Fruit fly (Drosophila melanogaster) whole organism, embryonic: Measurements from ENCODE around the gene CG14691.

ENCODE experiments used
- BEAF-32 ChIP-seq: fragments of 200-800 bp; sonication (Bioruptor generic); optimal IDR thresholded peaks from 3 replicates; lab custom pipeline; 2017; ENCODE audit warnings: missing biosample characterization, missing genetic modification characterization, mild to moderate bottlenecking, moderate library complexity, missing genetic modification reagents
- C15 ChIP-seq: fragments of 200-800 bp; sonication (Bioruptor generic); IDR thresholded peaks from 3 replicates; pipeline ENCODE4 v1.3.6; 2022; ENCODE audit warnings: missing biosample characterization, missing genetic modification characterization
- CG10959 ChIP-seq: fragments of 200-800 bp; sonication (Bioruptor generic); IDR thresholded peaks from 2 replicates; pipeline ENCODE4 v1.3.6; 2022; ENCODE audit warnings: missing biosample characterization, missing genetic modification characterization
- CG11696 ChIP-seq: fragments of 200-800 bp; sonication (Bioruptor generic); IDR thresholded peaks from 2 replicates; pipeline ENCODE4 v1.3.6; 2022; ENCODE audit warnings: missing biosample characterization, missing genetic modification characterization
- CG13287 ChIP-seq: fragments of 200-800 bp; sonication (Bioruptor generic); IDR thresholded peaks from 2 replicates; pipeline ENCODE4 v1.3.6; 2022; ENCODE audit warnings: missing biosample characterization, missing genetic modification characterization; ENCODE audit not compliant: partially characterized antibody
- CG14860 ChIP-seq: fragments of 200-800 bp; sonication (Bioruptor generic); IDR thresholded peaks from 3 replicates; pipeline ENCODE4 v1.3.6; 2022; ENCODE audit warnings: missing biosample characterization, missing genetic modification characterization; ENCODE audit not compliant: partially characterized antibody
- CG1602 ChIP-seq: fragments of 200-800 bp; sonication (Bioruptor generic); optimal IDR thresholded peaks from 3 replicates; lab custom pipeline; 2016; ENCODE audit warnings: missing biosample characterization, missing genetic modification characterization
- CG16813 ChIP-seq: fragments of 200-800 bp; sonication (Bioruptor generic); IDR thresholded peaks from 3 replicates; pipeline ENCODE4 v1.3.6; 2022; ENCODE audit warnings: missing biosample characterization, missing genetic modification characterization; ENCODE audit not compliant: partially characterized antibody
- CG17186 ChIP-seq: fragments of 200-800 bp; sonication (Bioruptor generic); optimal IDR thresholded peaks from 3 replicates; lab custom pipeline; 2017; ENCODE audit warnings: missing biosample characterization, missing genetic modification reagents, missing genetic modification characterization
- CG1832 ChIP-seq: fragments of 200-800 bp; sonication (Bioruptor generic); optimal IDR thresholded peaks from 2 replicates; lab custom pipeline; 2017; ENCODE audit warnings: missing biosample characterization, mild to moderate bottlenecking, missing genetic modification characterization, inconsistent platforms
- CG2129 ChIP-seq: fragments of 200-800 bp; sonication (Bioruptor generic); IDR thresholded peaks from 2 replicates; pipeline ENCODE4 v1.3.6; 2022; ENCODE audit warnings: missing biosample characterization, missing genetic modification characterization; ENCODE audit not compliant: partially characterized antibody
- CG2202 ChIP-seq: fragments of 200-800 bp; sonication (Bioruptor generic); optimal IDR thresholded peaks from 2 replicates; lab custom pipeline; 2018; ENCODE audit warnings: missing biosample characterization, mild to moderate bottlenecking, missing genetic modification characterization
- CG34422 ChIP-seq: fragments of 200-800 bp; sonication (Bioruptor generic); IDR thresholded peaks from 3 replicates; pipeline ENCODE4 v1.3.6; 2022; ENCODE audit warnings: missing biosample characterization, missing genetic modification characterization
- CG3995 ChIP-seq: fragments of 200-800 bp; sonication (Bioruptor generic); optimal IDR thresholded peaks from 3 replicates; lab custom pipeline; 2016; ENCODE audit warnings: missing biosample characterization, missing genetic modification characterization
- CG4617 ChIP-seq: fragments of 200-800 bp; sonication (Bioruptor generic); optimal IDR thresholded peaks from 3 replicates; lab custom pipeline; 2016; ENCODE audit warnings: missing biosample characterization, missing genetic modification characterization, borderline replicate concordance
- CG6254 ChIP-seq: fragments of 200-800 bp; sonication (Bioruptor generic); optimal IDR thresholded peaks from 3 replicates; lab custom pipeline; 2017; ENCODE audit warnings: mild to moderate bottlenecking, missing biosample characterization, missing genetic modification reagents, missing genetic modification characterization
- CG6791 ChIP-seq: fragments of 200-800 bp; sonication (Bioruptor generic); IDR thresholded peaks from 3 replicates; pipeline ENCODE4 v1.3.6; 2022; ENCODE audit warnings: missing biosample characterization, missing genetic modification characterization; ENCODE audit not compliant: partially characterized antibody
- Doc3 ChIP-seq: fragments of 200-800 bp; sonication (Bioruptor generic); IDR thresholded peaks from 3 replicates; pipeline ENCODE4 v1.3.6; 2022; ENCODE audit warnings: missing biosample characterization, missing genetic modification characterization; ENCODE audit not compliant: partially characterized antibody
- Dp ChIP-seq: fragments of 200-800 bp; sonication (Bioruptor generic); optimal IDR thresholded peaks from 2 replicates; lab custom pipeline; 2018; ENCODE audit warnings: missing biosample characterization, mild to moderate bottlenecking, missing genetic modification characterization, moderate library complexity
- E2f2 ChIP-seq: fragments of 200-800 bp; sonication (Bioruptor generic); IDR thresholded peaks from 2 replicates; pipeline ENCODE4 v1.3.6; 2022; ENCODE audit warnings: missing biosample characterization, missing genetic modification characterization
- Ets97D ChIP-seq: fragments of 200-800 bp; sonication (Bioruptor generic); optimal IDR thresholded peaks from 3 replicates; lab custom pipeline; 2016; ENCODE audit warnings: missing biosample characterization, missing genetic modification characterization
- HHEX ChIP-seq: fragments of 200-800 bp; sonication (Bioruptor generic); optimal IDR thresholded peaks from 3 replicates; lab custom pipeline; 2017; ENCODE audit warnings: missing biosample characterization, mild to moderate bottlenecking, missing genetic modification characterization, missing genetic modification reagents
- HLH4C ChIP-seq: fragments of 200-800 bp; sonication (Bioruptor generic); IDR thresholded peaks from 3 replicates; pipeline ENCODE4 v1.3.6; 2022; ENCODE audit warnings: missing biosample characterization, missing genetic modification characterization; ENCODE audit not compliant: partially characterized antibody
- Lhr ChIP-seq: fragments of 200-800 bp; sonication (Bioruptor generic); optimal IDR thresholded peaks from 3 replicates; lab custom pipeline; 2017; ENCODE audit warnings: mild to moderate bottlenecking, missing biosample characterization, missing genetic modification reagents, missing genetic modification characterization
- Pdp1 ChIP-seq, 2 experiments: fragments of 200-800 bp; sonication (Bioruptor generic); optimal IDR thresholded peaks; 3 replicates each; lab custom pipeline; 2016; ENCODE audit warnings: missing biosample characterization in 2 of 2, missing genetic modification characterization in 2 of 2, mild to moderate bottlenecking in 1 of 2, moderate library complexity in 1 of 2
- Rx ChIP-seq: fragments of 200-800 bp; sonication (Bioruptor generic); IDR thresholded peaks from 2 replicates; pipeline ENCODE4 v1.3.6; 2022; ENCODE audit warnings: missing biosample characterization, missing genetic modification characterization
- Sin3A ChIP-seq: fragments of >200 bp; optimal IDR thresholded peaks from 2 replicates; lab custom pipeline; 2018
- ase ChIP-seq: fragments of 200-800 bp; sonication (Bioruptor generic); IDR thresholded peaks from 3 replicates; pipeline ENCODE4 v1.3.6; 2022; ENCODE audit warnings: missing biosample characterization, missing genetic modification characterization
- ato ChIP-seq: fragments of 200-800 bp; sonication (Bioruptor generic); IDR thresholded peaks from 2 replicates; pipeline ENCODE4 v1.3.6; 2022; ENCODE audit warnings: missing biosample characterization, missing genetic modification characterization; ENCODE audit not compliant: partially characterized antibody
- bbx ChIP-seq: fragments of 200-800 bp; sonication (Bioruptor generic); IDR thresholded peaks from 2 replicates; pipeline ENCODE4 v1.3.6; 2022; ENCODE audit warnings: missing biosample characterization, missing genetic modification characterization; ENCODE audit not compliant: partially characterized antibody
- bowl ChIP-seq: fragments of 200-800 bp; sonication (Bioruptor generic); IDR thresholded peaks from 2 replicates; pipeline ENCODE4 v1.3.6; 2022; ENCODE audit warnings: missing biosample characterization, missing genetic modification characterization
- chif ChIP-seq, 2 experiments: fragments of 200-800 bp; sonication (Bioruptor generic); optimal IDR thresholded peaks; 3 replicates each; lab custom pipeline; 2016; ENCODE audit warnings: missing biosample characterization in 2 of 2, missing genetic modification characterization in 2 of 2
- chinmo ChIP-seq: fragments of 200-800 bp; sonication (Bioruptor generic); IDR thresholded peaks from 4 replicates; pipeline ENCODE4 v1.3.6; 2022; ENCODE audit warnings: missing biosample characterization, missing genetic modification characterization; ENCODE audit not compliant: partially characterized antibody
- chn ChIP-seq: fragments of 200-800 bp; sonication (Bioruptor generic); optimal IDR thresholded peaks from 2 replicates; lab custom pipeline; 2016; ENCODE audit warnings: missing biosample characterization, missing genetic modification characterization
- fd64A ChIP-seq: fragments of 200-800 bp; sonication (Bioruptor generic); optimal IDR thresholded peaks from 3 replicates; lab custom pipeline; 2018; ENCODE audit warnings: missing biosample characterization, mild to moderate bottlenecking, missing genetic modification characterization
- fru ChIP-seq: fragments of >200 bp; optimal IDR thresholded peaks from 2 replicates; lab custom pipeline; 2017
- hkb ChIP-seq, 2 experiments: fragments of 200-800 bp in 1 of 2; fragments of >200 bp in 1 of 2; sonication (Bioruptor generic) in 1 of 2; IDR thresholded peaks in 1 of 2; optimal IDR thresholded peaks in 1 of 2; 2 replicates each; pipeline versions ENCODE4 v1.3.6 to Lab custom; 2017 to 2022; ENCODE audit warnings: missing biosample characterization in 1 of 2, missing genetic modification characterization in 1 of 2
- insv ChIP-seq, 2 experiments: fragments of 200-800 bp; sonication (Bioruptor generic); optimal IDR thresholded peaks; 3 replicates each; lab custom pipeline; 2016 to 2018; ENCODE audit warnings: missing biosample characterization in 2 of 2, missing genetic modification characterization in 2 of 2
- lbe ChIP-seq: fragments of 200-800 bp; sonication (Bioruptor generic); optimal IDR thresholded peaks from 2 replicates; lab custom pipeline; 2016; ENCODE audit warnings: missing biosample characterization, mild to moderate bottlenecking, missing genetic modification characterization
- mld ChIP-seq: fragments of 200-800 bp; sonication (Bioruptor generic); IDR thresholded peaks from 3 replicates; pipeline ENCODE4 v1.3.6; 2022; ENCODE audit warnings: missing biosample characterization, missing genetic modification characterization; ENCODE audit not compliant: partially characterized antibody
- oc ChIP-seq: fragments of 200-800 bp; sonication (Bioruptor generic); optimal IDR thresholded peaks from 2 replicates; lab custom pipeline; 2018; ENCODE audit warnings: missing biosample characterization, mild to moderate bottlenecking, missing genetic modification characterization, moderate library complexity
- p53 ChIP-seq: fragments of 200-800 bp; sonication (Bioruptor generic); optimal IDR thresholded peaks from 2 replicates; lab custom pipeline; 2016; ENCODE audit warnings: missing biosample characterization, missing genetic modification characterization
- prd ChIP-seq, 3 experiments: fragments of >200 bp in 2 of 3; fragments of 200-800 bp in 1 of 3; sonication (Bioruptor generic) in 1 of 3; optimal IDR thresholded peaks in 2 of 3; IDR thresholded peaks in 1 of 3; 2 replicates in 2 of 3; 3 replicates in 1 of 3; pipeline versions ENCODE4 v1.3.6 to Lab custom; 2017 to 2022; ENCODE audit warnings: missing biosample characterization in 1 of 3, missing genetic modification characterization in 1 of 3
- ranshi ChIP-seq: fragments of 200-800 bp; sonication (Bioruptor generic); IDR thresholded peaks from 2 replicates; pipeline ENCODE4 v1.3.6; 2022; ENCODE audit warnings: missing biosample characterization, missing genetic modification characterization
- ssp ChIP-seq: fragments of 200-800 bp; sonication (Bioruptor generic); IDR thresholded peaks from 2 replicates; pipeline ENCODE4 v1.3.6; 2022; ENCODE audit warnings: missing biosample characterization, missing genetic modification characterization
- stwl ChIP-seq: fragments of 200-800 bp; sonication (Bioruptor generic); optimal IDR thresholded peaks from 3 replicates; lab custom pipeline; 2018; ENCODE audit warnings: missing biosample characterization, mild to moderate bottlenecking, missing genetic modification characterization, moderate library complexity
- z ChIP-seq: fragments of 200-800 bp; sonication (Bioruptor generic); IDR thresholded peaks from 3 replicates; pipeline ENCODE4 v1.3.6; 2022; ENCODE audit warnings: missing biosample characterization, missing genetic modification characterization
- zen2 ChIP-seq: fragments of 200-800 bp; sonication (Bioruptor generic); IDR thresholded peaks from 3 replicates; pipeline ENCODE4 v1.3.6; 2022; ENCODE audit warnings: missing biosample characterization, missing genetic modification characterization; ENCODE audit not compliant: partially characterized antibody

Gene CG14691

dm6 chr3R:10708169-10708568 is 47.3 kb downstream of the CG14691 start, which contains the start of gene CG31278 (continued):
- TF ChIP-seq CG17186 (GFP tag; lab: Kevin White, UChicago), result no peak
- peak; percentile 77 for TF ChIP-seq ato (GFP tag; lab: Robert Waterston, UW)
- TF ChIP-seq Lhr (GFP tag; lab: Kevin White, UChicago), result peak; percentile 13
- TF ChIP-seq oc (tag; lab: Kevin White, UChicago), result no peak
- no peak for TF ChIP-seq hkb (optimal IDR thresholded peaks at IDR 0.05; lab: Kevin White, UChicago)
- TF ChIP-seq hkb (GFP tag; IDR thresholded peaks at IDR 0.05; lab: Robert Waterston, UW), result no peak
- TF ChIP-seq Rx, result no peak
- no peak for TF ChIP-seq bowl (GFP tag; lab: Robert Waterston, UW)
- peak; percentile 83 for TF ChIP-seq stwl
- TF ChIP-seq CG6791 (GFP tag; lab: Robert Waterston, UW), result peak; percentile 83
- no peak for TF ChIP-seq insv (GFP tag; optimal IDR thresholded peaks at IDR 0.05; lab: Kevin White, UChicago)
- 0 out of 4 replicates have a peak, but pooled peaks have one; percentile 84 for TF ChIP-seq chinmo (GFP tag; lab: Robert Waterston, UW)
- peak; percentile 41 for TF ChIP-seq Sin3A (lab: Kevin White, UChicago)
- TF ChIP-seq CG2129, result peak; percentile 64
- TF ChIP-seq C15 (GFP tag; lab: Robert Waterston, UW), result no peak
- TF ChIP-seq ase, result no peak
- TF ChIP-seq zen2 (GFP tag; lab: Robert Waterston, UW), result peak; percentile 75; the same call in 2 of the 3 replicates
- peak; percentile 71 for TF ChIP-seq Doc3 (GFP tag; lab: Robert Waterston, UW)
- TF ChIP-seq CG2202, result no peak
- 0 out of 3 replicates have a peak, but pooled peaks have one; percentile 53 for TF ChIP-seq mld
- no peak for TF ChIP-seq p53 (GFP tag; lab: Kevin White, UChicago)
- TF ChIP-seq E2f2 (GFP tag; lab: Robert Waterston, UW), result peak; percentile 97
- peak; percentile 91 for TF ChIP-seq Dp
- TF ChIP-seq CG4617 (GFP tag; lab: Kevin White, UChicago), result peak; percentile 66
- TF ChIP-seq CG13287, result peak; percentile 85
- no peak for TF ChIP-seq ssp (GFP tag; lab: Robert Waterston, UW)
- TF ChIP-seq fd64A (GFP tag; lab: Kevin White, UChicago), result no peak
- peak; percentile 81 for TF ChIP-seq BEAF-32 (GFP tag; lab: Kevin White, UChicago)
- peak; percentile 22 for TF ChIP-seq Ets97D (GFP tag; lab: Kevin White, UChicago)
- peak; percentile 24 for TF ChIP-seq CG3995 (GFP tag; lab: Kevin White, UChicago)
- no peak for TF ChIP-seq CG1602 (GFP tag; lab: Kevin White, UChicago)
- TF ChIP-seq CG34422 (GFP tag; lab: Robert Waterston, UW), result peak; percentile 33; the same call in 1 of the 3 replicates
- 0 out of 3 replicates have a peak, but pooled peaks have one; percentile 56 for TF ChIP-seq CG14860 (GFP tag; lab: Robert Waterston, UW)
- peak; percentile 64 for TF ChIP-seq HLH4C (GFP tag; lab: Robert Waterston, UW)
- peak; percentile 74 for TF ChIP-seq CG16813 (GFP tag; lab: Robert Waterston, UW)
- TF ChIP-seq, all 482 proteins: peak for 51

DNA sequence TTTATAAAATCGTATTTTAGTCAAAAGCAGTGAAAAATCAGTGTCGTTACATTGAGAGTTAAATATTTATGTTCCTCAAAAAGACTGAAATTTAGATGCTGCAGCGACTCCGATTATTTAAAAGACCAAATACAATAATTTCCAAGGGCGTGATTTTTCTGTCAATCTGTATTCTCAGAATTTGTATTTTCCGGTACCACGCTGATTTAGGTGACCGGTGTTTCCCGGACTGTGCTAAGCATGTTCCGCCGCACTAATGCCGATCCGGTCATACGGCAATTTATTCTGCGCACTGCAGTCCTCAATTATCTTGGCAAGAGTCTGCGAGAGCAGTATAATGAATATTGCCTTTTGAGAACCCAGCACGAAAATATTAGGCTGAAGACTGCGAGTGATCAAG is 48.7 kb downstream of the CG14691 start, which contains the start of the genes CG31467 and CG14684:
CG31467 (minus strand) TSS at position 101 of the 400 bp plus-strand sequence.
CG14684 (plus strand) TSS at position 212 of the 400 bp plus-strand sequence.
- no peak for TF ChIP-seq Pdp1 (GFP tag; optimal IDR thresholded peaks at IDR 0.05; lab: Kevin White, UChicago)
- no peak for TF ChIP-seq HHEX (GFP tag; lab: Kevin White, UChicago)
- TF ChIP-seq prd (optimal IDR thresholded peaks at IDR 0.05; lab: Kevin White, UChicago), result no peak
- TF ChIP-seq prd (GFP tag; IDR thresholded peaks at IDR 0.05; lab: Robert Waterston, UW), result no peak
- TF ChIP-seq CG6254 (GFP tag; lab: Kevin White, UChicago), result no peak
- TF ChIP-seq chn (GFP tag; lab: Kevin White, UChicago), result no peak
- TF ChIP-seq bbx (GFP tag; lab: Robert Waterston, UW), result no peak
- no peak for TF ChIP-seq CG11696 (GFP tag; lab: Robert Waterston, UW)
- TF ChIP-seq CG1832 (GFP tag; lab: Kevin White, UChicago), result no peak
- no peak for TF ChIP-seq lbe (GFP tag; lab: Kevin White, UChicago)
- TF ChIP-seq ranshi (GFP tag; lab: Robert Waterston, UW), result no peak
- no peak for TF ChIP-seq z (GFP tag; lab: Robert Waterston, UW)
- no peak for TF ChIP-seq CG10959
- TF ChIP-seq chif (GFP tag; optimal IDR thresholded peaks at IDR 0.05; lab: Kevin White, UChicago), result no peak
- no peak for TF ChIP-seq fru
